Fruit fly (Drosophila melanogaster) whole organism: ENCODE data around the gene CG31493.

Source experiments
- CG8478 ChIP-seq: fragments of >200 bp; optimal IDR thresholded peaks from 2 replicates; lab custom pipeline; 2018; ENCODE audit warnings: inconsistent platforms
- Dll ChIP-seq: fragments of >200 bp; optimal IDR thresholded peaks from 2 replicates; lab custom pipeline; 2017
- EcR ChIP-seq, 2 experiments: fragments of >200 bp; optimal IDR thresholded peaks; 2 replicates each; lab custom pipeline; 2017; ENCODE audit warnings: missing biosample characterization in 2 of 2, missing genetic modification characterization in 2 of 2, missing genetic modification reagents in 2 of 2
- pan ChIP-seq: fragments of >200 bp; optimal IDR thresholded peaks from 2 replicates; lab custom pipeline; 2017
- psq ChIP-seq: fragments of >200 bp; optimal IDR thresholded peaks from 2 replicates; lab custom pipeline; 2017
- usp ChIP-seq: fragments of >200 bp; optimal IDR thresholded peaks from 2 replicates; lab custom pipeline; 2017; ENCODE audit warnings: missing biosample characterization, missing genetic modification characterization, mixed read lengths

Gene CG31493

DNA sequence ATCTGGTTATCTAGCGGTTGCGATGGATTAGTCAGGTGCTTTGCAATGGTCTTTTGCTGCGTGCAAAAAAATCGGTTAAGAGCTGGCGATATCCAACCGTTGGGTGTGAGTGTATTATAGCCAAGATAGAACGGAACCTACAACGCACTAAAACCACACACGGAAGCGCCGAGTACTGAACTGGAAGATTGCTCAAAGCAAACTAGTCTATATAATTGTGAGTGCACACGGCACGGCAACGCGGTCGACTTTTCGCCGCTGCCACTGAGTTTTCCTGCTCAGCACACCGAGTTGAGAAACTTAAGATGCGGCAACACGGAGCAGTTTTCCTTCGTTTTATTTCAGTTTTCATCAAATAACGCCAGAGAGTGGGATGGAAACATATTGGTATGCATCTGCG lies 14.8 kb upstream of the CG31493 start:
- TF ChIP-seq usp (GFP tag; lab: Kevin White, UChicago) = no peak
- no peak for TF ChIP-seq Dll (lab: Kevin White, UChicago)
- TF ChIP-seq CG8478 = no peak
- TF ChIP-seq EcR (GFP tag; optimal IDR thresholded peaks at IDR 0.05; lab: Kevin White, UChicago) = no peak
- TF ChIP-seq psq (lab: Kevin White, UChicago) = no peak
- TF ChIP-seq pan (lab: Kevin White, UChicago) = no peak

- no peak for TF ChIP-seq psq (lab: Kevin White, UChicago)
- TF ChIP-seq CG8478 = no peak
- no peak for TF ChIP-seq EcR (GFP tag; optimal IDR thresholded peaks at IDR 0.05; lab: Kevin White, UChicago)
These were observed 13.8 kb upstream of the CG31493 start, which contains the start of gene Mlp84B for dm6 chr3R:7117590-7117989. Mlp84B (minus strand) TSS chr3R:7117732.

dm6 chr3R:7122172-7123072 lies 8.9 kb upstream of the CG31493 start:
- TF ChIP-seq usp (GFP tag; lab: Kevin White, UChicago) = no peak
- TF ChIP-seq EcR (GFP tag; optimal IDR thresholded peaks at IDR 0.05; lab: Kevin White, UChicago) = peak; percentile 57 to 74
- TF ChIP-seq psq (lab: Kevin White, UChicago) = no peak
- TF ChIP-seq pan (lab: Kevin White, UChicago) = no peak
- no peak for TF ChIP-seq Dll (lab: Kevin White, UChicago)
- no peak for TF ChIP-seq CG8478

- TF ChIP-seq psq (lab: Kevin White, UChicago) (no peak), pan (lab: Kevin White, UChicago) (no peak), usp (GFP tag; lab: Kevin White, UChicago) (no peak), CG8478 (no peak), Dll (lab: Kevin White, UChicago) (no peak), EcR (GFP tag; optimal IDR thresholded peaks at IDR 0.05; lab: Kevin White, UChicago) (no peak)
These were observed 8.2 kb upstream of the CG31493 start for dm6 chr3R:7123073-7123572.

DNA sequence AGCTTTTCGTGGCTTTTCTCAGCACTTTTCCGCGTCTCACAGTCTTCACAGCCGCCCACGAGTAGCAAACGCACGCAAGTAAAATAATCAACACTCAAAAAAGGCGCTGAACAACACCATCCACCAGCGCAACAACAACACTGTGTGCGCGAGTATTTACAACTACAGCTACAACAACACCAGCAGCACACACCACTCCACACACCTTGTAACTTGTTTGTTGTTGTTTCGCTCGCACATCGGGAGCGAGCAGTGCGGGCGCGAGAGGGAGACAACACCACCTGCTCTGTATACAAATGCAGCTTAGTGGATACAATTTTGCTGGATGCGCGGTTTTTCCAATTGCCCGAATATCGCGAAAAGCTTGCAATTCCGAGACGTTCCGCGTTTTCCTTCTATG lies 7.7 kb upstream of the CG31493 start:
- TF ChIP-seq Dll (lab: Kevin White, UChicago) (no peak), usp (GFP tag; lab: Kevin White, UChicago) (no peak), EcR (GFP tag; optimal IDR thresholded peaks at IDR 0.05; lab: Kevin White, UChicago) (no peak), CG8478 (peak; percentile 85)

DNA sequence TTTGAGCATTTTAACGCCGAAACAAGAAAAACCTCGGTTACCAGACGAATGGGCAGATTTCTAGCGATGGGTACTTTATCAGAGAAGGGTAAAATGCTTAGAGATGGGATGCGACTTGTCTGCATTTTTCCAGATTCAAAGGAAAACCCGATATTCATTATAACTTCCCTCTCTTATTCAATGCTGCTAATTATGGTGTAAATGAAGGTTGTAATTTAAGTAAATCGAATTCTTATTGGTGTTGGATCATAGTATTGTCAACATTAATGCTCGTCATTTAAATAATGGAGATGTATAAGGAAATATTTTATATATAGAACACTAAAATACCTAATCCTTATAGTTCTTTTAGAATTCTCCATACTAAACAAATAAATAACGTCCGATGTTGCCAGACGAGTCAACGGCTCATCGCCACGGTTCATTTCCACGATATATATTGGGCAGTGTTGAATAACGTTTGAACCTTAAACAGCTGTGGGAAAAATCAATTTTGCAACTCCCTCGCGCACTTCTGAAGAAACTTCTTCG lies 7.2 kb upstream of the CG31493 start, which contains the start of the genes Alh and CG10098:
Alh (minus strand) TSS at position 77 of the 531 bp plus-strand sequence.
CG10098 (plus strand) TSS at position 440 of the 531 bp plus-strand sequence.
- TF ChIP-seq CG8478 = no peak
- no peak for TF ChIP-seq Dll (lab: Kevin White, UChicago)
- no peak for TF ChIP-seq usp (GFP tag; lab: Kevin White, UChicago)
- TF ChIP-seq psq (lab: Kevin White, UChicago) = no peak
- TF ChIP-seq EcR (GFP tag; optimal IDR thresholded peaks at IDR 0.05; lab: Kevin White, UChicago) = no peak
- TF ChIP-seq pan (lab: Kevin White, UChicago) = no peak

DNA sequence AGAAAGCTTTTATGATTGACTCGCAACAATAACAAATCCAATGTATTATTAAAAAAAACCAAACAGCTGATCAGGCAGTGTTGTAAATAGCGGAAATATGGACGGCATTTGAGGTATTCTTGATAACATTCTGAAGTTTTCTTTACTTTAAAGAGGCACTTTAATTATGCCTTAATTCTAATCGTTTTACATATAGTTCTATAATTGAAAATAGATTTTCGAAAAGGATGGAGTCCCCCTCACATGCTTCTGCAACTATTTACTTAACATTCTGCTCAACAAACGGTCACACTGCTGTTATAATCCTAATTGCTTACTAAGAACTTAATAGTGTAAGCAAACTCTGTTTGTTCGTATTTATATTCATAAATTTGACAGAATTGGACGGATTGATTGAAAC lies 3.4 kb upstream of the CG31493 start, which contains the start of gene CG10068:
CG10068 (minus strand) TSS at position 62 of the 400 bp plus-strand sequence.
- TF ChIP-seq EcR (GFP tag; optimal IDR thresholded peaks at IDR 0.05; lab: Kevin White, UChicago) (no peak), pan (lab: Kevin White, UChicago) (no peak), psq (lab: Kevin White, UChicago) (no peak), usp (GFP tag; lab: Kevin White, UChicago) (no peak), CG8478 (no peak), Dll (lab: Kevin White, UChicago) (no peak)

DNA sequence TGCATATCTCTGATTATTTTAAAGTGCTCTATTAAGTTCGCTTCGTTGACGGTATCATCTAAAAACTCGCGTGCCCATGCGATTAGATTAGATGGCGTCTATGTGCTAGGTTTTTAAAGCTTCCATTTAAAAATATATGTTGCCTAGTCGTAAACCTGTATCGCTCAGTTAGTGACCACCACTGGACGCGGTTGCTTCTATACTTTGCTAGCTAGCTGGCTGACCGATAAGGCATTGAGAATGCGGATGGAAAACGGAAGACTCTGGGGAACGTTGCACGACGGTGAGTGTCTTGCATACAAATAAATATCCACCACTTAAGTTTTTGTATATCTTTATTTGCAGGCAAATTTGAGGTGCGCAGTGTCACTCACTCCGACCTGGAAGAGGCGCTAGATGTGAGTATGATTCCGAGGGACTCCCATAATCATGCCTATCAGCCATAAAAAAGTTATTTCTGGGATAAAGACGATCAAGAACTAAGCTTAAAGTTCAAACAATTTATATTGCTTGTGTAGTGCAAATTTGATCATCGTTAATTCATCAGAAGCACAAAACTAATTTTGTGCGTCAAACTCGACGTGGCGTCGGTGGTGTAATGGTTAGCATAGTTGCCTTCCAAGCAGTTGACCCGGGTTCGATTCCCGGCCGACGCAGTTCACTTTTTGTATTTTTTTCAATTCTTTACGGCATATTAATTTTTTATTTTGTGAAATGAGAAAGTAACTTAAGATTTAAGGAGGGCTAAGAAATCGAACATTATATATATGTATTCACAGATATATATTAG lies 1.9 kb upstream of the CG31493 start, which contains the start of gene CG31248:
CG31248 (plus strand) TSS at position 41 of the 790 bp plus-strand sequence.
- no peak for TF ChIP-seq pan (lab: Kevin White, UChicago)
- TF ChIP-seq usp (GFP tag; lab: Kevin White, UChicago) = no peak
- TF ChIP-seq psq (lab: Kevin White, UChicago) = no peak
- no peak for TF ChIP-seq CG8478
- TF ChIP-seq Dll (lab: Kevin White, UChicago) = no peak
- no peak for TF ChIP-seq EcR (GFP tag; optimal IDR thresholded peaks at IDR 0.05; lab: Kevin White, UChicago)

DNA sequence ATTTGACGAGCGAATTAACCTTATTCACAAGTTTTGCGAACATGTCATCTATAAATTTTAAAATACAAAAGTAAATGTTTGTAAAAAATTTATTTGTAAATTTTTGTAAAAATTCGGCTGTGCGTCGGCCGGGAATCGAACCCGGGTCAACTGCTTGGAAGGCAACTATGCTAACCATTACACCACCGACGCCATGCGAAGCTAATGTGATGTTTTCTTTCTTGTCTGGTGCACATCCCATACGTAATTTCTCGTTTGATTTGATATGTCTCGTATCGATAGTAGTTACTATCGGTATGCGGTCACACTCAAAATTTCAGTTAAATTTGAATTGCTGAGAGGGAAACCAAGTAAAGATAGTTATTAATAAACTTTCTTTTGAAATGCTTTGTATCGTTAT lies 533 bp upstream of the CG31493 start:
- TF ChIP-seq psq (lab: Kevin White, UChicago) (no peak), Dll (lab: Kevin White, UChicago) (no peak), CG8478 (no peak), EcR (GFP tag; optimal IDR thresholded peaks at IDR 0.05; lab: Kevin White, UChicago) (no peak), pan (lab: Kevin White, UChicago) (no peak), usp (GFP tag; lab: Kevin White, UChicago) (no peak)

dm6 chr3R:7134715-7135505 lies 3.5 kb downstream of the CG31493 start:
- TF ChIP-seq Dll (lab: Kevin White, UChicago) = no peak
- no peak for TF ChIP-seq psq (lab: Kevin White, UChicago)
- no peak for TF ChIP-seq usp (GFP tag; lab: Kevin White, UChicago)
- no peak for TF ChIP-seq EcR (GFP tag; optimal IDR thresholded peaks at IDR 0.05; lab: Kevin White, UChicago)
- TF ChIP-seq pan (lab: Kevin White, UChicago) = no peak
- TF ChIP-seq CG8478 = no peak
